Worm (Caenorhabditis elegans) whole organism, midembryonic: ENCODE measurements around the gene wdr-20.

Source experiments
- T22C8.4 ChIP-seq: fragments of 200-800 bp; sonication (Bioruptor generic); IDR thresholded peaks from 2 replicates; pipeline ENCODE4 v1.3.6; 2022; ENCODE audit warnings: missing genetic modification characterization, missing compliant biosample characterization
- flt-1 ChIP-seq: fragments of 200-800 bp; sonication (Bioruptor generic); IDR thresholded peaks from 2 replicates; pipeline ENCODE4 v1.3.6; 2022; ENCODE audit warnings: missing genetic modification characterization, missing compliant biosample characterization
- klf-2 ChIP-seq: fragments of 200-800 bp; sonication (Bioruptor generic); conservative IDR thresholded peaks from 2 replicates; pipeline ENCODE4 v1.3.6; 2022; ENCODE audit warnings: missing genetic modification reagents, missing genetic modification characterization, missing compliant biosample characterization
- med-1 ChIP-seq: sonication (generic microtip); optimal IDR thresholded peaks from 2 replicates; lab custom pipeline; 2017; ENCODE audit warnings: missing genetic modification characterization, mild to moderate bottlenecking, missing compliant biosample characterization, antibody characterized with exemption, missing genetic modification reagents; ENCODE audit not compliant: insufficient read depth
- ref-1 ChIP-seq: fragments of 200-800 bp; sonication (Bioruptor generic); conservative IDR thresholded peaks from 2 replicates; pipeline ENCODE4 v1.3.6; 2022; ENCODE audit warnings: missing genetic modification reagents, missing genetic modification characterization, missing compliant biosample characterization
- tab-1 ChIP-seq: fragments of 200-800 bp; sonication (Bioruptor generic); IDR thresholded peaks from 2 replicates; pipeline ENCODE4 v1.3.6; 2022; ENCODE audit warnings: missing genetic modification characterization, missing compliant biosample characterization
- ztf-23 ChIP-seq: fragments of 200-800 bp; sonication (Bioruptor generic); IDR thresholded peaks from 2 replicates; pipeline ENCODE4 v1.3.6; 2022; ENCODE audit warnings: missing genetic modification reagents, missing genetic modification characterization, missing compliant biosample characterization
- ztf-29 ChIP-seq: fragments of 200-800 bp; sonication (Bioruptor generic); IDR thresholded peaks from 2 replicates; pipeline ENCODE4 v1.3.6; 2022; ENCODE audit warnings: missing genetic modification reagents, missing genetic modification characterization, missing compliant biosample characterization

DNA sequence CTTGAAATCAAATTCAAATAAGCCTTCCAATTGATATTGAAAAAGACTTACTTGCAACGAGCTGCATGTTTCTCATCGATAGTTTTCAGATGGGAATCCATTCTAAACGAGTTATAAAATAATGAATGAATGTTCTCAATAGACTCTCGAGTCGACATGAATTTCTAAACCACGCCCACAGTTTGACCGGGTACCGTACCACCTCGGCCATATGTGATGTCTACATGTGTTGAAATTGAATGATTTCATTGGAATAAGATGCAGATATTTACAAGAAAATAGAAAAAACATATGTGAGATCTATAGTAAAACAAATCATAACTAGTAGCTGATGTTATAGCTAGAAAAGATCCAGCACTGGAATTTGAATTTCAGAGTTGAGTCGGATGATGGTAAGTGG, 43.5 kb downstream of the wdr-20 start, which contains the start of gene R04B5.7:
- TF ChIP-seq ztf-23 (no peak), T22C8.4 (GFP tag; lab: Robert Waterston, UW) (no peak), klf-2 (no peak), tab-1 (GFP tag; lab: Robert Waterston, UW) (no peak), ztf-29 (GFP tag; lab: Robert Waterston, UW) (no peak), flt-1 (GFP tag; lab: Robert Waterston, UW) (no peak), ref-1 (GFP tag; lab: Robert Waterston, UW) (no peak), med-1 (GFP tag; lab: Kevin White, UChicago) (no peak)
